Fruit fly (Drosophila melanogaster) whole organism, embryonic: Measurements from ENCODE around the gene Bruce.

Experiments
- Aef1 ChIP-seq: fragments of 200-800 bp; sonication (Bioruptor generic); IDR thresholded peaks from 3 replicates; pipeline ENCODE4 v1.3.6; 2022; ENCODE audit warnings: missing biosample characterization, missing genetic modification characterization
- Bteb2 ChIP-seq: fragments of 200-800 bp; sonication (Bioruptor generic); optimal IDR thresholded peaks from 2 replicates; lab custom pipeline; 2016; ENCODE audit warnings: missing biosample characterization, missing genetic modification characterization
- CG10209 ChIP-seq: fragments of 200-800 bp; sonication (Bioruptor generic); optimal IDR thresholded peaks from 3 replicates; lab custom pipeline; 2017; ENCODE audit warnings: missing biosample characterization, mild to moderate bottlenecking, missing genetic modification characterization, missing genetic modification reagents
- CG12155 ChIP-seq: fragments of 200-800 bp; sonication (Bioruptor generic); optimal IDR thresholded peaks from 3 replicates; lab custom pipeline; 2016; ENCODE audit warnings: missing biosample characterization, missing genetic modification characterization
- CG12942 ChIP-seq: fragments of 200-800 bp; sonication (Bioruptor generic); optimal IDR thresholded peaks from 3 replicates; lab custom pipeline; 2016; ENCODE audit warnings: missing biosample characterization, missing genetic modification characterization
- CG13424 ChIP-seq: fragments of 200-800 bp; sonication (Bioruptor generic); optimal IDR thresholded peaks from 2 replicates; lab custom pipeline; 2019; ENCODE audit warnings: missing biosample characterization, mild to moderate bottlenecking, missing genetic modification characterization, moderate library complexity
- CG1529 ChIP-seq: fragments of 200-800 bp; sonication (Bioruptor generic); optimal IDR thresholded peaks from 3 replicates; lab custom pipeline; 2018; ENCODE audit warnings: missing biosample characterization, missing genetic modification characterization
- CG16779 ChIP-seq: fragments of 200-800 bp; sonication (Bioruptor generic); IDR thresholded peaks from 2 replicates; pipeline ENCODE4 v1.3.6; 2022; ENCODE audit warnings: missing biosample characterization, missing genetic modification characterization
- CG18764 ChIP-seq: fragments of 200-800 bp; sonication (Bioruptor generic); optimal IDR thresholded peaks from 3 replicates; lab custom pipeline; 2016; ENCODE audit warnings: missing biosample characterization, missing genetic modification characterization
- CG2120 ChIP-seq: fragments of 200-800 bp; sonication (Bioruptor generic); optimal IDR thresholded peaks from 3 replicates; lab custom pipeline; 2016; ENCODE audit warnings: missing biosample characterization, missing genetic modification characterization
- CG2889 ChIP-seq: fragments of 200-800 bp; sonication (Bioruptor generic); IDR thresholded peaks from 3 replicates; pipeline ENCODE4 v1.3.6; 2022; ENCODE audit warnings: missing biosample characterization, missing genetic modification characterization
- CG32767 ChIP-seq: fragments of 200-800 bp; sonication (Bioruptor generic); IDR thresholded peaks from 2 replicates; pipeline ENCODE4 v1.3.6; 2022; ENCODE audit warnings: missing biosample characterization, missing genetic modification characterization
- CG34376 ChIP-seq: fragments of 200-800 bp; sonication (Bioruptor generic); optimal IDR thresholded peaks from 2 replicates; lab custom pipeline; 2018; ENCODE audit warnings: missing biosample characterization, mild to moderate bottlenecking, missing genetic modification characterization
- CG4820 ChIP-seq: fragments of 200-800 bp; sonication (Bioruptor generic); optimal IDR thresholded peaks from 3 replicates; lab custom pipeline; 2016; ENCODE audit warnings: missing biosample characterization, missing genetic modification characterization
- CG6683 ChIP-seq: fragments of 200-800 bp; sonication (Bioruptor generic); optimal IDR thresholded peaks from 2 replicates; lab custom pipeline; 2017; ENCODE audit warnings: missing biosample characterization, mild to moderate bottlenecking, missing genetic modification characterization, missing genetic modification reagents
- CG9876 ChIP-seq: fragments of 200-800 bp; sonication (Bioruptor generic); optimal IDR thresholded peaks from 2 replicates; lab custom pipeline; 2016; ENCODE audit warnings: missing biosample characterization, missing genetic modification characterization
- D19A ChIP-seq: fragments of 200-800 bp; optimal IDR thresholded peaks from 3 replicates; lab custom pipeline; 2019; ENCODE audit warnings: missing biosample characterization, mild to moderate bottlenecking, missing genetic modification characterization, moderate library complexity
- Deaf1 ChIP-seq: fragments of 200-800 bp; optimal IDR thresholded peaks from 3 replicates; lab custom pipeline; 2019; ENCODE audit warnings: missing biosample characterization, mild to moderate bottlenecking, missing genetic modification characterization, moderate library complexity
- Dip2 ChIP-seq: fragments of 200-800 bp; sonication (Bioruptor generic); IDR thresholded peaks from 2 replicates; pipeline ENCODE4 v1.3.6; 2022; ENCODE audit warnings: missing biosample characterization, missing genetic modification characterization
- E2f2 ChIP-seq: fragments of 200-800 bp; sonication (Bioruptor generic); IDR thresholded peaks from 2 replicates; pipeline ENCODE4 v1.3.6; 2022; ENCODE audit warnings: missing biosample characterization, missing genetic modification characterization
- ERR ChIP-seq: fragments of 200-800 bp; sonication (Bioruptor generic); optimal IDR thresholded peaks from 2 replicates; lab custom pipeline; 2016; ENCODE audit warnings: missing biosample characterization, missing genetic modification characterization
- Gsc ChIP-seq: fragments of 200-800 bp; sonication (Bioruptor generic); IDR thresholded peaks from 2 replicates; pipeline ENCODE4 v1.3.6; 2022; ENCODE audit warnings: missing biosample characterization, missing genetic modification characterization
- Gug ChIP-seq: fragments of 200-800 bp; sonication (Bioruptor generic); IDR thresholded peaks from 4 replicates; pipeline ENCODE4 v1.3.6; 2022; ENCODE audit warnings: missing biosample characterization, missing genetic modification characterization
- Mrtf ChIP-seq: fragments of 200-800 bp; sonication (Bioruptor generic); IDR thresholded peaks from 3 replicates; pipeline ENCODE4 v1.3.6; 2022; ENCODE audit warnings: missing biosample characterization, missing genetic modification characterization
- Myb ChIP-seq: fragments of 200-800 bp; sonication (Bioruptor generic); optimal IDR thresholded peaks from 2 replicates; lab custom pipeline; 2016; ENCODE audit warnings: missing biosample characterization, missing genetic modification characterization
- NC2β ChIP-seq: fragments of 200-800 bp; sonication (Bioruptor generic); optimal IDR thresholded peaks from 2 replicates; lab custom pipeline; 2016; ENCODE audit warnings: missing biosample characterization, missing genetic modification characterization
- NK7.1 ChIP-seq: fragments of 200-800 bp; sonication (Bioruptor generic); optimal IDR thresholded peaks from 3 replicates; lab custom pipeline; 2016; ENCODE audit warnings: missing biosample characterization, missing genetic modification characterization
- Neu2 ChIP-seq: fragments of 200-800 bp; sonication (Bioruptor generic); optimal IDR thresholded peaks from 3 replicates; lab custom pipeline; 2016; ENCODE audit warnings: missing biosample characterization, missing genetic modification characterization, borderline replicate concordance
- Opbp ChIP-seq: fragments of 200-800 bp; sonication (Bioruptor generic); IDR thresholded peaks from 3 replicates; pipeline ENCODE4 v1.3.6; 2022; ENCODE audit warnings: missing biosample characterization, missing genetic modification characterization; ENCODE audit not compliant: partially characterized antibody
- PHDP ChIP-seq: fragments of 200-800 bp; sonication (Bioruptor generic); optimal IDR thresholded peaks from 3 replicates; lab custom pipeline; 2018; ENCODE audit warnings: missing biosample characterization, mild to moderate bottlenecking, missing genetic modification characterization, moderate library complexity
- al ChIP-seq: fragments of 200-800 bp; sonication (Bioruptor generic); IDR thresholded peaks from 2 replicates; pipeline ENCODE4 v1.3.6; 2022; ENCODE audit warnings: missing biosample characterization, missing genetic modification characterization
- bab2 ChIP-seq: fragments of 200-800 bp; sonication (Bioruptor generic); optimal IDR thresholded peaks from 2 replicates; lab custom pipeline; 2016; ENCODE audit warnings: missing biosample characterization, missing genetic modification characterization
- danr ChIP-seq: fragments of 200-800 bp; sonication (Bioruptor generic); IDR thresholded peaks from 2 replicates; pipeline ENCODE4 v1.3.6; 2022; ENCODE audit warnings: missing biosample characterization, missing genetic modification characterization
- gce ChIP-seq: fragments of 200-800 bp; sonication (Bioruptor generic); IDR thresholded peaks from 3 replicates; pipeline ENCODE4 v1.3.6; 2022; ENCODE audit warnings: missing biosample characterization, missing genetic modification characterization
- h ChIP-seq: fragments of >200 bp; optimal IDR thresholded peaks from 2 replicates; lab custom pipeline; 2017
- hbn ChIP-seq: fragments of 200-800 bp; sonication (Bioruptor generic); IDR thresholded peaks from 2 replicates; pipeline ENCODE4 v1.3.6; 2022; ENCODE audit warnings: missing biosample characterization, missing genetic modification characterization; ENCODE audit not compliant: partially characterized antibody
- jumu ChIP-seq: fragments of 200-800 bp; sonication (Bioruptor generic); optimal IDR thresholded peaks from 3 replicates; lab custom pipeline; 2016; ENCODE audit warnings: missing biosample characterization, missing genetic modification characterization
- kah ChIP-seq: fragments of 200-800 bp; sonication (Bioruptor generic); optimal IDR thresholded peaks from 2 replicates; lab custom pipeline; 2018; ENCODE audit warnings: missing biosample characterization, mild to moderate bottlenecking, missing genetic modification characterization
- nom ChIP-seq: fragments of 200-800 bp; sonication (Bioruptor generic); optimal IDR thresholded peaks from 2 replicates; lab custom pipeline; 2017; ENCODE audit warnings: missing biosample characterization, missing genetic modification characterization, mild to moderate bottlenecking, moderate library complexity, missing genetic modification reagents
- odd ChIP-seq: fragments of 200-800 bp; sonication (Bioruptor generic); optimal IDR thresholded peaks from 2 replicates; lab custom pipeline; 2017; ENCODE audit warnings: missing biosample characterization, mild to moderate bottlenecking, missing genetic modification characterization
- otp ChIP-seq: fragments of 200-800 bp; sonication (Bioruptor generic); IDR thresholded peaks from 3 replicates; pipeline ENCODE4, ENCODE4 v1.3.6; 2022; ENCODE audit warnings: missing biosample characterization, missing genetic modification characterization
- pzg ChIP-seq: fragments of 200-800 bp; sonication (Bioruptor generic); optimal IDR thresholded peaks from 3 replicates; lab custom pipeline; 2018; ENCODE audit warnings: missing biosample characterization, mild to moderate bottlenecking, missing genetic modification characterization, moderate library complexity
- ranshi ChIP-seq: fragments of 200-800 bp; sonication (Bioruptor generic); IDR thresholded peaks from 2 replicates; pipeline ENCODE4 v1.3.6; 2022; ENCODE audit warnings: missing biosample characterization, missing genetic modification characterization
- ro ChIP-seq: fragments of 200-800 bp; sonication (Bioruptor generic); IDR thresholded peaks from 2 replicates; pipeline ENCODE4 v1.3.6; 2022; ENCODE audit warnings: missing biosample characterization, missing genetic modification characterization
- sr ChIP-seq: fragments of 200-800 bp; sonication (Bioruptor generic); IDR thresholded peaks from 3 replicates; pipeline ENCODE4 v1.3.6; 2022; ENCODE audit warnings: missing biosample characterization, missing genetic modification characterization
- sug ChIP-seq: fragments of 200-800 bp; optimal IDR thresholded peaks from 2 replicates; lab custom pipeline; 2019; ENCODE audit warnings: missing biosample characterization, mild to moderate bottlenecking, missing genetic modification characterization, moderate library complexity
- trem ChIP-seq: fragments of 200-800 bp; optimal IDR thresholded peaks from 3 replicates; lab custom pipeline; 2019; ENCODE audit warnings: missing biosample characterization, mild to moderate bottlenecking, missing genetic modification characterization, moderate library complexity
- tx ChIP-seq: fragments of 200-800 bp; sonication (Bioruptor generic); optimal IDR thresholded peaks from 2 replicates; lab custom pipeline; 2016; ENCODE audit warnings: missing biosample characterization, missing genetic modification characterization
- z ChIP-seq: fragments of 200-800 bp; sonication (Bioruptor generic); IDR thresholded peaks from 3 replicates; pipeline ENCODE4 v1.3.6; 2022; ENCODE audit warnings: missing biosample characterization, missing genetic modification characterization
- zfh1 ChIP-seq: fragments of 200-800 bp; sonication (Bioruptor generic); IDR thresholded peaks from 3 replicates; pipeline ENCODE4 v1.3.6; 2022; ENCODE audit warnings: missing biosample characterization, missing genetic modification characterization

The Bruce gene

DNA sequence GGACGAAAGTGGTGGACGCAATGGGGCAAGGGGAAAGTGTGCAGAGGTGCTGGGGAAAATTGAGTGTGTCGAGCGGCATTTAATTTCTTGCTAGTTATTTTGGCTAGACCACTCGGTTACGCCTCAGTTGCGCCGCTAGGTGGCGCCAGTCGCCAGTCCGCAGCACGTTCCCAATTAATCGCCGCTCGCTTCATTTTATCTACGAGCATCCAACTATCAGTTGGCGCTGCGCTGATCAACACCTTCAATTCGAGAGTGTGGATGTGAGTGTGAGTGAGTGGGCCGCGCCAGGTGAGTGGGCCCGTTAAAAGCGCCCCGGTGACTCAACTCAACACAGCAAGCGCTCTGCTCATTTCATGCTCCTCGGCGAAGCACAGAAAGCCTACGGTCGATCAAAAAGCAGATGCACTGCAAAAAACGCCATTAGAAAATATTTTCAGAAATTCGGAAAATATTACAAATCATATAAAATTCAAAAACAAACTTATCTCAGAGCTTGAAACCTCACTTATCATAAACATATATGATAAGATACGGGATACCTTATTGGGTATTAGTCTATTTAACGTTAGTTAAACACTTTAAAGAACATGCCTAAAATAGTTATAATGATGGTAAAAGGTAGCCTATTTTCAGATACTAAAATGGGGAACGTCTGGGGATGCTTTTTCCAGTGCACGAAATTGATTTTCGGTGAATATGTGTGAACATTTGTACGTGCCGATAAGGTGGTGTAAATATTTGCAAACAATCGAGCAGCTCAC lies 62.9 kb downstream of the Bruce start (continued):
- TF ChIP-seq gce (GFP tag; lab: Robert Waterston, UW): 0 out of 3 replicates have a peak, but pooled peaks have one; percentile 37
- TF ChIP-seq bab2 (GFP tag; lab: Kevin White, UChicago): peak; percentile 68
- TF ChIP-seq CG12942 (GFP tag; lab: Kevin White, UChicago): peak; percentile 64
- no peak for TF ChIP-seq ro (GFP tag; lab: Robert Waterston, UW)
- TF ChIP-seq sug: peak; percentile 85
- TF ChIP-seq CG4820: peak; percentile 56
- TF ChIP-seq CG12155 (GFP tag; lab: Kevin White, UChicago): peak; percentile 81
- TF ChIP-seq CG2889 (GFP tag; lab: Robert Waterston, UW): peak; percentile 51; the same call in 1 of the 3 replicates
- TF ChIP-seq ERR (GFP tag; lab: Kevin White, UChicago): peak; percentile 58
- TF ChIP-seq z (GFP tag; lab: Robert Waterston, UW): peak; percentile 85; the same call in 2 of the 3 replicates
- TF ChIP-seq zfh1: peak; percentile 59; the same call in 2 of the 3 replicates
- peak; percentile 82 for TF ChIP-seq Bteb2 (GFP tag; lab: Kevin White, UChicago)
- no peak for TF ChIP-seq CG16779 (GFP tag; lab: Robert Waterston, UW)
- peak; percentile 43; the same call in 1 of the 3 replicates for TF ChIP-seq Opbp (GFP tag; lab: Robert Waterston, UW)
- TF ChIP-seq CG32767 (GFP tag; lab: Robert Waterston, UW): peak; percentile 68; the same call in 1 of the 2 replicates
- TF ChIP-seq CG18764 (GFP tag; lab: Kevin White, UChicago): peak; percentile 54
- TF ChIP-seq CG1529 (GFP tag; lab: Kevin White, UChicago): peak; percentile 64
- peak; percentile 79 for TF ChIP-seq D19A (tag; lab: Kevin White, UChicago)
- TF ChIP-seq Gug (GFP tag; lab: Robert Waterston, UW): peak; percentile 71; the same call in 3 of the 4 replicates
- peak; percentile 63 for TF ChIP-seq NK7.1
- TF ChIP-seq al: peak; percentile 69
- no peak; the same call in 2 of the 3 replicates for TF ChIP-seq otp (GFP tag; lab: Robert Waterston, UW)
- peak; percentile 49 for TF ChIP-seq E2f2 (GFP tag; lab: Robert Waterston, UW)
- no peak for TF ChIP-seq nom (GFP tag; lab: Kevin White, UChicago)
- peak; percentile 75 for TF ChIP-seq CG6683 (GFP tag; lab: Kevin White, UChicago)
- TF ChIP-seq pzg (GFP tag; lab: Kevin White, UChicago): no peak
- TF ChIP-seq CG9876 (GFP tag; lab: Kevin White, UChicago): peak; percentile 20
- TF ChIP-seq CG13424: peak; percentile 88
- TF ChIP-seq Gsc: no peak
- TF ChIP-seq Mrtf (GFP tag; lab: Robert Waterston, UW): peak; percentile 66
- peak; percentile 35 for TF ChIP-seq trem
- TF ChIP-seq ranshi (GFP tag; lab: Robert Waterston, UW): peak; percentile 47
- TF ChIP-seq Myb (GFP tag; lab: Kevin White, UChicago): peak; percentile 58
- no peak for TF ChIP-seq hbn
- peak; percentile 67 for TF ChIP-seq Deaf1 (tag; lab: Kevin White, UChicago)
- TF ChIP-seq tx (GFP tag; lab: Kevin White, UChicago): peak; percentile 62
- peak; percentile 74 for TF ChIP-seq Aef1 (GFP tag; lab: Robert Waterston, UW)
- TF ChIP-seq h (lab: Kevin White, UChicago): no peak
- peak; percentile 86 for TF ChIP-seq CG10209 (GFP tag; lab: Kevin White, UChicago)
- peak; percentile 72 for TF ChIP-seq CG34376
- TF ChIP-seq odd: peak; percentile 85
- peak; percentile 59 for TF ChIP-seq kah (GFP tag; lab: Kevin White, UChicago)
- TF ChIP-seq PHDP (tag; lab: Kevin White, UChicago): peak; percentile 91
- TF ChIP-seq NC2β: peak; percentile 7
- TF ChIP-seq Dip2: no peak; the same call in 1 of the 2 replicates
- TF ChIP-seq sr: peak; percentile 92
- peak; percentile 54; the same call in 1 of the 2 replicates for TF ChIP-seq danr (GFP tag; lab: Robert Waterston, UW)
- TF ChIP-seq Neu2 (GFP tag; lab: Kevin White, UChicago): no peak
- peak; percentile 94 for TF ChIP-seq CG2120 (GFP tag; lab: Kevin White, UChicago)
- peak; percentile 50 for TF ChIP-seq jumu
